Worm (Caenorhabditis elegans) whole organism, L1 larva: Measurements from ENCODE around the gene nlp-31.
A peak's percentile ranks its signal among the peaks of the same experiment; 100 is the strongest.

Experiments used
- F16B12.6 ChIP-seq: fragments of 150-350 bp; optimal IDR thresholded peaks from 2 replicates; lab custom pipeline; 2014; ENCODE audit warnings: missing biosample characterization, missing genetic modification characterization
- aha-1 ChIP-seq: fragments of 150-350 bp; optimal IDR thresholded peaks from 2 replicates; lab custom pipeline; 2014; ENCODE audit warnings: missing biosample characterization, missing genetic modification characterization
- aly-2 ChIP-seq: fragments of 150-350 bp; optimal IDR thresholded peaks from 2 replicates; lab custom pipeline; 2014; ENCODE audit warnings: missing biosample characterization, missing genetic modification characterization
- blmp-1 ChIP-seq: fragments of 150-350 bp; optimal IDR thresholded peaks from 2 replicates; lab custom pipeline; 2014; ENCODE audit warnings: missing biosample characterization, missing genetic modification characterization
- ceh-63 ChIP-seq: fragments of 200-800 bp; sonication (Bioruptor generic); optimal IDR thresholded peaks from 2 replicates; lab custom pipeline; 2018; ENCODE audit warnings: mild to moderate bottlenecking, missing genetic modification characterization, missing compliant biosample characterization
- ceh-8 ChIP-seq: fragments of 200-800 bp; sonication (Bioruptor generic); optimal IDR thresholded peaks from 2 replicates; lab custom pipeline; 2018; ENCODE audit warnings: mild to moderate bottlenecking, missing genetic modification characterization, moderate library complexity, missing compliant biosample characterization
- ceh-82 ChIP-seq, 3 experiments: fragments of 150-350 bp in 1 of 3; sonication (generic microtip) in 2 of 3; optimal IDR thresholded peaks; 2 replicates each; lab custom pipeline; 2014 to 2017; ENCODE audit warnings: missing biosample characterization in 3 of 3, missing genetic modification characterization in 3 of 3
- dpl-1 ChIP-seq, 3 experiments: fragments of 150-350 bp in 2 of 3; sonication (generic microtip) in 1 of 3; optimal IDR thresholded peaks; 2 replicates each; lab custom pipeline; 2014 to 2017; ENCODE audit warnings: missing biosample characterization in 3 of 3, missing genetic modification characterization in 3 of 3, missing genetic modification reagents in 3 of 3
- efl-1 ChIP-seq, 4 experiments: fragments of 150-350 bp; optimal IDR thresholded peaks in 3 of 4; peaks in 1 of 4; 1 replicate in 1 of 4; 2 replicates in 3 of 4; lab custom pipeline; 2014; ENCODE audit warnings: missing biosample characterization in 2 of 4, missing genetic modification characterization in 2 of 4, missing genetic modification reagents in 2 of 4
- efl-3 ChIP-seq: fragments of 200-800 bp; sonication (Bioruptor generic); optimal IDR thresholded peaks from 2 replicates; lab custom pipeline; 2018; ENCODE audit warnings: mild to moderate bottlenecking, missing genetic modification characterization, missing compliant biosample characterization
- elt-3 ChIP-seq, 6 experiments: fragments of 150-350 bp in 1 of 6; sonication (generic microtip); optimal IDR thresholded peaks; 2 replicates each; lab custom pipeline; 2017 to 2018; ENCODE audit warnings: missing biosample characterization in 6 of 6, missing genetic modification characterization in 6 of 6, inconsistent platforms in 1 of 6
- fkh-10 ChIP-seq: sonication (generic microtip); optimal IDR thresholded peaks from 2 replicates; lab custom pipeline; 2017; ENCODE audit warnings: missing biosample characterization, missing genetic modification reagents, missing genetic modification characterization
- fkh-4 ChIP-seq: sonication (generic microtip); optimal IDR thresholded peaks from 2 replicates; lab custom pipeline; 2016; ENCODE audit warnings: missing compliant biosample characterization, missing genetic modification characterization, borderline replicate concordance
- fkh-8 ChIP-seq: sonication (generic microtip); optimal IDR thresholded peaks from 2 replicates; lab custom pipeline; 2016; ENCODE audit warnings: mild to moderate bottlenecking, missing genetic modification characterization, missing compliant biosample characterization
- grh-1 ChIP-seq: fragments of 200-800 bp; sonication (Bioruptor generic); IDR thresholded peaks from 2 replicates; pipeline ENCODE4 v1.3.6; 2022; ENCODE audit warnings: missing genetic modification reagents, missing genetic modification characterization, missing compliant biosample characterization
- hlh-17 ChIP-seq: fragments of 200-800 bp; sonication (Bioruptor generic); optimal IDR thresholded peaks from 2 replicates; lab custom pipeline; 2018; ENCODE audit warnings: missing genetic modification characterization, mild to moderate bottlenecking, missing compliant biosample characterization, moderate library complexity, borderline replicate concordance
- isw-1 ChIP-seq: fragments of 200-800 bp; sonication (Bioruptor generic); IDR thresholded peaks from 2 replicates; pipeline ENCODE4 v1.3.6; 2022; ENCODE audit warnings: missing genetic modification characterization, missing compliant biosample characterization
- lin-13 ChIP-seq: fragments of 150-350 bp; optimal IDR thresholded peaks from 2 replicates; lab custom pipeline; 2014; ENCODE audit warnings: missing biosample characterization, missing genetic modification reagents, missing genetic modification characterization
- lin-14 ChIP-seq: fragments of 200-800 bp; sonication (Bioruptor generic); optimal IDR thresholded peaks from 2 replicates; lab custom pipeline; 2018; ENCODE audit warnings: mild to moderate bottlenecking, missing genetic modification characterization, moderate library complexity, missing compliant biosample characterization
- lin-35 ChIP-seq, 2 experiments: fragments of 150-350 bp; optimal IDR thresholded peaks; 2 replicates each; lab custom pipeline; 2014; ENCODE audit warnings: missing biosample characterization in 2 of 2, missing genetic modification characterization in 2 of 2, missing genetic modification reagents in 2 of 2
- lin-39 ChIP-seq: fragments of 150-350 bp; optimal IDR thresholded peaks from 2 replicates; lab custom pipeline; 2014; ENCODE audit warnings: missing biosample characterization, missing genetic modification reagents, missing genetic modification characterization
- mab-9 ChIP-seq: fragments of 200-800 bp; sonication (Bioruptor generic); IDR thresholded peaks from 2 replicates; pipeline ENCODE4 v1.3.6; 2022; ENCODE audit warnings: missing genetic modification reagents, missing genetic modification characterization, missing compliant biosample characterization
- mdl-1 ChIP-seq, 2 experiments: fragments of 150-350 bp; optimal IDR thresholded peaks; 2 replicates each; lab custom pipeline; 2014 to 2017; ENCODE audit warnings: missing biosample characterization in 2 of 2, missing genetic modification characterization in 2 of 2, inconsistent platforms in 1 of 2
- nhr-19 ChIP-seq: fragments of 200-800 bp; sonication (Bioruptor generic); conservative IDR thresholded peaks from 2 replicates; pipeline ENCODE4 v1.3.6; 2022; ENCODE audit warnings: missing genetic modification characterization, missing compliant biosample characterization
- nhr-20 ChIP-seq: sonication (generic microtip); optimal IDR thresholded peaks from 2 replicates; lab custom pipeline; 2016; ENCODE audit warnings: mild to moderate bottlenecking, missing genetic modification characterization, missing compliant biosample characterization
- nhr-71 ChIP-seq: sonication (generic microtip); optimal IDR thresholded peaks from 2 replicates; lab custom pipeline; 2016; ENCODE audit warnings: mild to moderate bottlenecking, missing genetic modification characterization, moderate library complexity, missing compliant biosample characterization
- nhr-85 ChIP-seq: sonication (generic microtip); peaks from one replicate; lab custom pipeline; 2016; ENCODE audit warnings: missing genetic modification characterization, inconsistent platforms, missing compliant biosample characterization
- nhr-90 ChIP-seq: sonication (generic microtip); optimal IDR thresholded peaks from 2 replicates; lab custom pipeline; 2016; ENCODE audit warnings: mild to moderate bottlenecking, missing genetic modification characterization, missing compliant biosample characterization; ENCODE audit not compliant: poor library complexity
- snu-23 ChIP-seq: sonication (generic microtip); optimal IDR thresholded peaks from 2 replicates; lab custom pipeline; 2016; ENCODE audit warnings: missing genetic modification characterization, missing compliant biosample characterization
- sox-4 ChIP-seq: sonication (generic microtip); optimal IDR thresholded peaks from 2 replicates; lab custom pipeline; 2016; ENCODE audit warnings: missing genetic modification characterization, missing compliant biosample characterization
- tbx-2 ChIP-seq: sonication (generic microtip); optimal IDR thresholded peaks from 2 replicates; lab custom pipeline; 2016; ENCODE audit warnings: missing genetic modification characterization, missing compliant biosample characterization
- unc-130 ChIP-seq: fragments of 150-350 bp; optimal IDR thresholded peaks from 2 replicates; lab custom pipeline; 2017; ENCODE audit warnings: missing biosample characterization, missing genetic modification characterization, inconsistent platforms
- unc-98 ChIP-seq: fragments of 200-800 bp; sonication (Bioruptor generic); IDR thresholded peaks from 2 replicates; pipeline ENCODE4 v1.3.6; 2022; ENCODE audit warnings: missing genetic modification characterization, missing compliant biosample characterization
- vab-15 ChIP-seq: sonication (generic microtip); optimal IDR thresholded peaks from 2 replicates; lab custom pipeline; 2017; ENCODE audit warnings: missing genotype, mild to moderate bottlenecking, missing genetic modification characterization, missing compliant biosample characterization
- ztf-11 ChIP-seq, 2 experiments: sonication (generic microtip); optimal IDR thresholded peaks; 2 replicates each; lab custom pipeline; 2016 to 2017; ENCODE audit warnings: missing genetic modification characterization in 2 of 2, missing biosample characterization in 1 of 2, missing compliant biosample characterization in 1 of 2

nlp-31 gene

DNA sequence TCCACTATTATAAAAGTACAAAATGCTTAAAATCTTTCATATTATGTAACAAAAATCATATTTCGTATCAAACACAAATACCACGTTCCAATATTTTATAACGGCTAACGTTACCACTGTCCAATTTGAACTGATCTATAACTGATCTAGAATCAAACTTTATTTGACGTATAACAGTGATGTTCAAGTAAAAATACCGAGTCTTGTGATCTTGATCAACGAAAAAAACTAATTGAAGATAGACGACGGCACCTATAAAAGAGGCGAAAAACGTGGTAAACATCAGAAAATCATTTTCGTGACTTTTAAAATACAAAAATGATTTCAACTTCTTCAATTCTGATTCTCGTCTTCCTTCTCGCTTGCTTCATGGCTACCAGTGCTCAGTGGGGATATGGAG, 7.8 kb downstream of the nlp-31 start, which contains the start of gene nlp-28:
TSS of gene nlp-28 (plus strand) at position 285 of the 400 bp plus-strand sequence.
- TF ChIP-seq nhr-19 (GFP tag; lab: Robert Waterston, UW) (0 out of 2 replicates have a peak, but pooled peaks have one; percentile 4), tbx-2 (tag; lab: Kevin White, UChicago) (peak; percentile 17), elt-3 (tag; optimal IDR thresholded peaks at IDR 0.05; lab: Kevin White, UChicago) (peak in 1 of 6 experiments; percentile 53), lin-14 (GFP tag; lab: Kevin White, UChicago) (peak; percentile 41), nhr-20 (peak; percentile 54), nhr-71 (tag; lab: Kevin White, UChicago) (peak; percentile 31), nhr-85 (tag; lab: Kevin White, UChicago) (peak; percentile 77), lin-35 (GFP tag; optimal IDR thresholded peaks at IDR 0.05; lab: Kevin White, UChicago) (peak in 1 of 2 experiments; percentile 0), fkh-8 (no peak), snu-23 (GFP tag; lab: Kevin White, UChicago) (peak; percentile 19), F16B12.6 (tag; lab: Kevin White, UChicago) (no peak), ztf-11 (tag; optimal IDR thresholded peaks at IDR 0.05; lab: Kevin White, UChicago) (no peak), efl-1 (optimal IDR thresholded peaks at IDR 0.05; lab: Kevin White, UChicago) (no peak), efl-1 (GFP tag; optimal IDR thresholded peaks at IDR 0.05 in 1 of 2; lab: Kevin White, UChicago) (peak in 1 of 2 experiments; percentile 55)
- TF ChIP-seq, all 84 proteins: peak for 10

DNA sequence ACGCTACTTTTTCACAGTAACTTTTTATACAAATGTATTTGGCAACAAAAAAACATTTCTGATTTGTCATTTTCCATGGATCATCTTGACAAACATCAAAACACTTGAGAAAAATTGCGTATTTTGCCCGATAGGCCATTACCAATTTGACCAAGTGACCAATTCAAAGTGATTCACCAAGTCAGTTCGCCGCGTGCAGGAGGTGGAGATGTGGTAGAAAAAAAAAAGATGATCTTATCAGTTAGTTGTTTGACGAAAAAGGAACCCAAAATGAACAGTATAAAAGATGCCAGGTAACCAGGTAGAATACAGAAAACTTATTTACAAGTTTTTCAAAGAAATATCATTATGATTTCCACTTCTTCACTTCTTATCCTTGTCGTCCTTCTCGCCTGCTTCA, 9.2 kb downstream of the nlp-31 start, which contains the start of gene nlp-27:
TSS of gene nlp-27 (plus strand) at position 309 of the 400 bp plus-strand sequence.
- TF ChIP-seq blmp-1, result peak; percentile 36
- TF ChIP-seq ztf-11 (tag; optimal IDR thresholded peaks at IDR 0.05; lab: Kevin White, UChicago), result no peak
- no peak for TF ChIP-seq vab-15 (tag; lab: Kevin White, UChicago)
- TF ChIP-seq nhr-20, result peak; percentile 27
- TF ChIP-seq elt-3 (tag; optimal IDR thresholded peaks at IDR 0.05; lab: Kevin White, UChicago), result peak in 2 of 6 experiments; percentile 16 to 42
- TF ChIP-seq fkh-10 (GFP tag; lab: Kevin White, UChicago), result no peak
- TF ChIP-seq nhr-90 (tag; lab: Kevin White, UChicago), result peak; percentile 9
- peak; percentile 18 for TF ChIP-seq lin-14 (GFP tag; lab: Kevin White, UChicago)
- TF ChIP-seq ceh-82 (tag; optimal IDR thresholded peaks at IDR 0.05; lab: Kevin White, UChicago), result no peak
- no peak for TF ChIP-seq efl-1 (optimal IDR thresholded peaks at IDR 0.05; lab: Kevin White, UChicago)
- TF ChIP-seq efl-1 (GFP tag; optimal IDR thresholded peaks at IDR 0.05 in 1 of 2; lab: Kevin White, UChicago), result peak in 1 of 2 experiments; percentile 49
- peak; percentile 4 for TF ChIP-seq nhr-71 (tag; lab: Kevin White, UChicago)
- TF ChIP-seq nhr-85 (tag; lab: Kevin White, UChicago), result peak; percentile 83

DNA sequence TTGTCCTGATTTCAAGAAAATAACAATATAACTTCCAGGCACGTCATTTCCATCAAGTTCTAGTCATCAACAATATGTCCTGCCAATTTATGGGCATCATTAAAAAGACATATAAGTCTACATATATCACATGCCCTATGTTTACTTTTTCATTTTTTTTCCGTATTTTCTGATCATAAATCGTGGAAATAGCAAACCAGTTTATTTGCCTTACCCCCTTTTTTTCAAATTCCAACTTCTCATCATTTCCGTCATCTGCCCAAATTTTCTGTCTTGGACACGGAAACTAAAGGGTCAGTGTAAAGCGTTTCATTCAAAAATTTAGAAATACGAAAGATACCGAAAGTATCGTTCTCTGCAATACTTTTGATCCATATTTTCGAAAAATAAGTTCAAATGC, 12.5 kb downstream of the nlp-31 start:
- TF ChIP-seq efl-1 (optimal IDR thresholded peaks at IDR 0.05; lab: Kevin White, UChicago) (no peak), efl-1 (GFP tag; optimal IDR thresholded peaks at IDR 0.05 in 1 of 2; lab: Kevin White, UChicago) (peak in 1 of 2 experiments; percentile 56), nhr-20 (peak; percentile 56), nhr-90 (tag; lab: Kevin White, UChicago) (peak; percentile 2), tbx-2 (tag; lab: Kevin White, UChicago) (peak; percentile 21), lin-35 (GFP tag; optimal IDR thresholded peaks at IDR 0.05; lab: Kevin White, UChicago) (peak in 1 of 2 experiments; percentile 48), vab-15 (tag; lab: Kevin White, UChicago) (no peak), lin-13 (GFP tag; lab: Kevin White, UChicago) (no peak), nhr-71 (tag; lab: Kevin White, UChicago) (peak; percentile 47), elt-3 (tag; optimal IDR thresholded peaks at IDR 0.05; lab: Kevin White, UChicago) (peak in 1 of 6 experiments; percentile 37), grh-1 (GFP tag; lab: Robert Waterston, UW) (peak; percentile 58), aha-1 (tag; lab: Kevin White, UChicago) (no peak), nhr-85 (tag; lab: Kevin White, UChicago) (peak; percentile 86), unc-98 (GFP tag; lab: Robert Waterston, UW) (no peak), blmp-1 (no peak)
- TF ChIP-seq, all 84 proteins: peak for 9

DNA sequence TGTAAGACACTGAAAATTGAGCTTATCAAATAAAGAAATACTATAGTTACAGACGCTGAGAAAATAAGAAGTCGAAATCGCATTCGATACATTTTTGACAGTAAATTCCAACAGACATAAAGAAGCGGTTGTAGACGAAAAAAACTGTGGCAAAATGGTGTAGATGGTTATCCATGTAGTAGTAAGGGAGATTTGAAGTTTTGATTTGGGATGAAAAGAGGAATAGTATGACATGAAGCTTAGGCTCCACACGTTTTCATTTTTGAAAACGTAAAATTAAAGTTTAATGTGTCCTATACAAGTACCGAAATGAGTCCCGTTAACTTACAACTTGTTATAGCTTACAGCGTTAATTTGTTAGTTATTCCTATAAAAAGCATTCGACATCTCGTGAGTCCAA, 14.2 kb downstream of the nlp-31 start, which contains the start of gene K09D9.9:
TSS of gene K09D9.9 (minus strand) at position 101 of the 400 bp plus-strand sequence.
- no peak for TF ChIP-seq vab-15 (tag; lab: Kevin White, UChicago)
- TF ChIP-seq efl-1 (optimal IDR thresholded peaks at IDR 0.05; lab: Kevin White, UChicago), result no peak
- peak in 1 of 2 experiments; percentile 87 for TF ChIP-seq efl-1 (GFP tag; optimal IDR thresholded peaks at IDR 0.05 in 1 of 2; lab: Kevin White, UChicago)
- TF ChIP-seq isw-1 (GFP tag; lab: Robert Waterston, UW), result no peak

DNA sequence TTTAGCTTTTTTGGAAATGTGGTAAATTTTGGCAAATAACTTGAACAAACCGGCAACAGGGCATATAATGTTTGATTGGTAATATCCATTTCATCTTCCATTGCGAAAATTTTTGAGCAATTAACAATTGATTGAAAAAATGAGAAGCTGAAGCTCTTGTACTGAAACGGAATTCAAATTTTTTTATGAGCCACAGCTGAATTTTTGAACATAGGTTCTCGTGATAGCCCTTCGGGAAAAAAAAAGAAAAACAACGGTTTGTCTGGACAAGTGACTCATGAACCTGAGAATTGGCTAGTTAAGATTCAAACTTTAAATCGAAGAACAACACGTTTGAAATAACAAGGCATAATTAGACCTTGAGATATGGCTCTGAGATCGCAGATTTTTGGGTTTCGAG, 16.0 kb downstream of the nlp-31 start, which contains the start of gene srx-62:
TSS of gene srx-62 (minus strand) at position 101 of the 400 bp plus-strand sequence.
- TF ChIP-seq sox-4 (no peak), ceh-63 (GFP tag; lab: Kevin White, UChicago) (no peak), hlh-17 (GFP tag; lab: Kevin White, UChicago) (no peak), dpl-1 (GFP tag; optimal IDR thresholded peaks at IDR 0.05; lab: Kevin White, UChicago) (no peak), lin-35 (GFP tag; optimal IDR thresholded peaks at IDR 0.05; lab: Kevin White, UChicago) (no peak), mdl-1 (tag; optimal IDR thresholded peaks at IDR 0.05; lab: Kevin White, UChicago) (no peak), lin-39 (no peak), nhr-90 (tag; lab: Kevin White, UChicago) (no peak), fkh-4 (tag; lab: Kevin White, UChicago) (no peak), efl-3 (no peak), mab-9 (no peak), lin-14 (GFP tag; lab: Kevin White, UChicago) (no peak), unc-130 (no peak), fkh-8 (no peak), ceh-8 (GFP tag; lab: Kevin White, UChicago) (no peak), aly-2 (no peak)
